Worm (Caenorhabditis elegans) whole organism, L2 larva: ENCODE measurements around the gene F26D11.1.

Experiments used
- ceh-16 ChIP-seq: fragments of 150-350 bp; optimal IDR thresholded peaks from 2 replicates; lab custom pipeline; 2014; ENCODE audit warnings: missing biosample characterization, missing genetic modification characterization
- fos-1 ChIP-seq: fragments of 150-350 bp; optimal IDR thresholded peaks from 2 replicates; lab custom pipeline; 2014; ENCODE audit warnings: missing biosample characterization, missing genetic modification characterization
- nhr-6 ChIP-seq: fragments of 150-350 bp; optimal IDR thresholded peaks from 2 replicates; lab custom pipeline; 2014; ENCODE audit warnings: missing biosample characterization, missing genetic modification characterization
- unc-62 ChIP-seq: fragments of 150-350 bp; optimal IDR thresholded peaks from 2 replicates; lab custom pipeline; 2014; ENCODE audit warnings: missing biosample characterization, missing genetic modification reagents, missing genetic modification characterization
- ztf-11 ChIP-seq: sonication (generic microtip); optimal IDR thresholded peaks from 2 replicates; lab custom pipeline; 2017; ENCODE audit warnings: missing biosample characterization, missing genetic modification characterization

DNA sequence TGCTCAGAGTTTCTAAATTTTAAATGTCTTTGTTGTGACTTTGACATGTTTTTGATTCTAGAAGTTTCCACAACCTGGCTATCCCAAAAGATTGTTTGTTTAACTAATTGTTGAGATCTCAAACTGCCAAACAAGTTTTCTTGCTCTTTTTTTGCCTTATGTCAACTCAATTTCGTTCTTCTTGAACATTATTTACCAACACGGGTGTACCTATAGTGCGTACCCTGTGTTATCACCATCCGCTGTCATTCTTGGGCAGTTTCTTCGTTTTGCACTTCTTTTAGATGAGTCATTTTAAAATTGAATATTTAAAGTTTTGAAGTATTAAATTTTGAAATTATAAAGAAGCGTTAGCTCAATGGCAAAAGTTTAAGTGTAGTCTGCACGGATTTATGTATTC lies 35.6 kb downstream of the F26D11.1 start, which contains the start of gene sptl-2:
- TF ChIP-seq nhr-6: no peak
- no peak for TF ChIP-seq unc-62 (GFP tag; lab: Kevin White, UChicago)
- no peak for TF ChIP-seq ztf-11
- TF ChIP-seq fos-1 (tag; lab: Kevin White, UChicago): peak; percentile 79
- TF ChIP-seq ceh-16 (tag; lab: Kevin White, UChicago): no peak
